Fruit fly (Drosophila melanogaster) whole organism, adult: Measurements from ENCODE around the gene unk.

Experiments used
- Clk ChIP-seq: fragments of 200-800 bp; sonication (Bioruptor generic); optimal IDR thresholded peaks from 2 replicates; lab custom pipeline; 2017; ENCODE audit warnings: missing biosample characterization, missing genetic modification characterization
- Crg-1 ChIP-seq: fragments of 200-800 bp; sonication (Bioruptor generic); optimal IDR thresholded peaks from 2 replicates; lab custom pipeline; 2016; ENCODE audit warnings: missing biosample characterization, missing genetic modification characterization
- Mnt ChIP-seq: fragments of 200-800 bp; sonication (Bioruptor generic); optimal IDR thresholded peaks from 2 replicates; lab custom pipeline; 2016; ENCODE audit warnings: missing biosample characterization, mild to moderate bottlenecking, missing genetic modification characterization
- bab1 ChIP-seq: fragments of 200-800 bp; sonication (Bioruptor generic); optimal IDR thresholded peaks from 3 replicates; lab custom pipeline; 2019; ENCODE audit warnings: missing biosample characterization, mild to moderate bottlenecking, missing genetic modification characterization, moderate library complexity
- kay ChIP-seq: fragments of 200-800 bp; sonication (Bioruptor generic); peaks from one replicate; lab custom pipeline; 2016; ENCODE audit warnings: missing biosample characterization, missing genetic modification characterization, borderline replicate concordance
- tj ChIP-seq: fragments of 200-800 bp; sonication (Bioruptor generic); optimal IDR thresholded peaks from 3 replicates; lab custom pipeline; 2017; ENCODE audit warnings: missing biosample characterization, mild to moderate bottlenecking, missing genetic modification characterization, moderate library complexity

- TF ChIP-seq Clk (GFP tag; lab: Kevin White, UChicago): no peak
- no peak for TF ChIP-seq bab1
- TF ChIP-seq Crg-1 (GFP tag; lab: Kevin White, UChicago): no peak
- no peak for TF ChIP-seq kay
- TF ChIP-seq tj (GFP tag; lab: Kevin White, UChicago): no peak
- no peak for TF ChIP-seq Mnt (GFP tag; lab: Kevin White, UChicago)
Measured at dm6 chr3R:23141678-23142338, 15.9 kb downstream of the unk start, which contains the start of gene hh.
